Fruit fly (Drosophila melanogaster): ENCODE measurements around the gene CG17258.

Gene CG17258

dm6 chr2L:3041918-3042615, 6.9 kb upstream of the CG17258 start, which contains the start of gene CG17261 (continued):
- TF ChIP-seq Atf3 (GFP tag; optimal IDR thresholded peaks at IDR 0.05) = no peak
- TF ChIP-seq Hsf (GFP tag; optimal IDR thresholded peaks at IDR 0.05) = peak; percentile 6
- TF ChIP-seq CG6254 (GFP tag; optimal IDR thresholded peaks at IDR 0.05) = no peak
- TF ChIP-seq eve (GFP tag; optimal IDR thresholded peaks at IDR 0.05) = no peak
- TF ChIP-seq Gug (GFP tag; IDR thresholded peaks at IDR 0.05) = peak; percentile 22; the same call in 1 of the 4 replicates
- no peak for TF ChIP-seq CG33213 (GFP tag; optimal IDR thresholded peaks at IDR 0.05)
- no peak for TF ChIP-seq hkb (optimal IDR thresholded peaks at IDR 0.05)
- no peak for TF ChIP-seq hkb (GFP tag; IDR thresholded peaks at IDR 0.05)
- TF ChIP-seq HmgD (GFP tag; optimal IDR thresholded peaks at IDR 0.05) = peak; percentile 4
- TF ChIP-seq oc (tag; optimal IDR thresholded peaks at IDR 0.05) = no peak
- no peak for TF ChIP-seq B-H1 (GFP tag; IDR thresholded peaks at IDR 0.05)
- TF ChIP-seq cg (GFP tag; optimal IDR thresholded peaks at IDR 0.05) = no peak
- TF ChIP-seq trem (tag; optimal IDR thresholded peaks at IDR 0.05) = no peak
- TF ChIP-seq ab (GFP tag; optimal IDR thresholded peaks at IDR 0.05) = no peak
- TF ChIP-seq CG13287 (GFP tag; IDR thresholded peaks at IDR 0.05; ENCODE audit: partially characterized antibody) = no peak
- TF ChIP-seq CG2116 (GFP tag; optimal IDR thresholded peaks at IDR 0.05) = no peak
- peak; percentile 10 for TF ChIP-seq D19B (GFP tag; optimal IDR thresholded peaks at IDR 0.05)
- 0 out of 2 replicates have a peak, but pooled peaks have one; percentile 21 for TF ChIP-seq al (GFP tag; IDR thresholded peaks at IDR 0.05)
- TF ChIP-seq tx (GFP tag; optimal IDR thresholded peaks at IDR 0.05) = peak; percentile 5
- no peak for TF ChIP-seq CG30431 (GFP tag; optimal IDR thresholded peaks at IDR 0.05)
- 0 out of 3 replicates have a peak, but pooled peaks have one; percentile 29 for TF ChIP-seq ken (GFP tag; IDR thresholded peaks at IDR 0.05)
- TF ChIP-seq CG4360 (GFP tag; IDR thresholded peaks at IDR 0.05) = no peak
- no peak for TF ChIP-seq CG15479 (GFP tag; optimal IDR thresholded peaks at IDR 0.05)
- no peak for TF ChIP-seq mld (GFP tag; IDR thresholded peaks at IDR 0.05; ENCODE audit: partially characterized antibody)
- peak; percentile 27 for TF ChIP-seq CG12155 (GFP tag; optimal IDR thresholded peaks at IDR 0.05)
- peak; percentile 57; the same call in 2 of the 3 replicates for TF ChIP-seq dysf (GFP tag; IDR thresholded peaks at IDR 0.05)
- 0 out of 3 replicates have a peak, but pooled peaks have one; percentile 47 for TF ChIP-seq vnd (GFP tag; IDR thresholded peaks at IDR 0.05; ENCODE audit: partially characterized antibody)
- TF ChIP-seq dpn (GFP tag; optimal IDR thresholded peaks at IDR 0.05) = peak; percentile 31 to 35
- TF ChIP-seq Chrac-16 (GFP tag; optimal IDR thresholded peaks at IDR 0.05) = peak; percentile 25
- TF ChIP-seq sqz (GFP tag; optimal IDR thresholded peaks at IDR 0.05) = no peak
- TF ChIP-seq CG4424 (GFP tag; optimal IDR thresholded peaks at IDR 0.05) = no peak
- no peak for TF ChIP-seq CG3407 (GFP tag; optimal IDR thresholded peaks at IDR 0.05)
- no peak for TF ChIP-seq nom (GFP tag; optimal IDR thresholded peaks at IDR 0.05)
- no peak for TF ChIP-seq CG4707 (GFP tag; optimal IDR thresholded peaks at IDR 0.05)
- TF ChIP-seq ewg (GFP tag; optimal IDR thresholded peaks at IDR 0.05) = no peak
- TF ChIP-seq CG13894 (tag; optimal IDR thresholded peaks at IDR 0.05) = peak; percentile 16
- TF ChIP-seq CG30403 (GFP tag; optimal IDR thresholded peaks at IDR 0.05) = peak; percentile 35
- TF ChIP-seq lola (GFP tag; optimal IDR thresholded peaks at IDR 0.05) = no peak
- TF ChIP-seq Oaz (GFP tag; IDR thresholded peaks at IDR 0.05) = no peak
- TF ChIP-seq CG6175 (GFP tag; IDR thresholded peaks at IDR 0.05) = 0 out of 3 replicates have a peak, but pooled peaks have one; percentile 50
- TF ChIP-seq CG15073 (GFP tag; optimal IDR thresholded peaks at IDR 0.05) = no peak
- TF ChIP-seq gem (tag; optimal IDR thresholded peaks at IDR 0.05) = peak; percentile 52
- peak; percentile 62 for TF ChIP-seq Meics (GFP tag; optimal IDR thresholded peaks at IDR 0.05)
- no peak for TF ChIP-seq Taf1 (GFP tag; IDR thresholded peaks at IDR 0.05)
- peak; percentile 88 for TF ChIP-seq sd (tag; optimal IDR thresholded peaks at IDR 0.05)
- TF ChIP-seq CG11085 (GFP tag; IDR thresholded peaks at IDR 0.05) = no peak
- no peak for TF ChIP-seq CG9876 (GFP tag; optimal IDR thresholded peaks at IDR 0.05)
- no peak for TF ChIP-seq ash1 (GFP tag; optimal IDR thresholded peaks at IDR 0.05)
- no peak for TF ChIP-seq danr (GFP tag; IDR thresholded peaks at IDR 0.05)
- no peak for TF ChIP-seq pita (GFP tag; optimal IDR thresholded peaks at IDR 0.05)
